Fruit fly (Drosophila melanogaster) whole organism, embryonic: ENCODE data around the gene org-1.

ENCODE experiments used
- Asciz ChIP-seq: fragments of 200-800 bp; sonication (Bioruptor generic); optimal IDR thresholded peaks from 2 replicates; lab custom pipeline; 2017; ENCODE audit warnings: missing biosample characterization, mild to moderate bottlenecking, missing genetic modification characterization, missing genetic modification reagents
- Atf6 ChIP-seq: fragments of 200-800 bp; sonication (Bioruptor generic); IDR thresholded peaks from 2 replicates; pipeline ENCODE4 v1.3.6; 2022; ENCODE audit warnings: missing biosample characterization, missing genetic modification characterization
- Bgb ChIP-seq: fragments of 200-800 bp; sonication (Bioruptor generic); IDR thresholded peaks from 2 replicates; pipeline ENCODE4 v1.3.6; 2022; ENCODE audit warnings: missing biosample characterization, missing genetic modification characterization; ENCODE audit not compliant: partially characterized antibody
- C15 ChIP-seq: fragments of 200-800 bp; sonication (Bioruptor generic); IDR thresholded peaks from 3 replicates; pipeline ENCODE4 v1.3.6; 2022; ENCODE audit warnings: missing biosample characterization, missing genetic modification characterization
- CG10431 ChIP-seq: fragments of 200-800 bp; sonication (Bioruptor generic); optimal IDR thresholded peaks from 3 replicates; lab custom pipeline; 2018; ENCODE audit warnings: missing biosample characterization, mild to moderate bottlenecking, missing genetic modification characterization
- CG10654 ChIP-seq: fragments of 200-800 bp; sonication (Bioruptor generic); optimal IDR thresholded peaks from 2 replicates; lab custom pipeline; 2016; ENCODE audit warnings: missing biosample characterization, missing genetic modification characterization
- CG11456 ChIP-seq: fragments of 200-800 bp; sonication (Bioruptor generic); IDR thresholded peaks from 3 replicates; pipeline ENCODE4 v1.3.6; 2022; ENCODE audit warnings: missing biosample characterization, missing genetic modification characterization
- CG12155 ChIP-seq: fragments of 200-800 bp; sonication (Bioruptor generic); optimal IDR thresholded peaks from 3 replicates; lab custom pipeline; 2016; ENCODE audit warnings: missing biosample characterization, missing genetic modification characterization
- CG13287 ChIP-seq: fragments of 200-800 bp; sonication (Bioruptor generic); IDR thresholded peaks from 2 replicates; pipeline ENCODE4 v1.3.6; 2022; ENCODE audit warnings: missing biosample characterization, missing genetic modification characterization; ENCODE audit not compliant: partially characterized antibody
- CG13296 ChIP-seq: fragments of 200-800 bp; sonication (Bioruptor generic); optimal IDR thresholded peaks from 3 replicates; lab custom pipeline; 2018; ENCODE audit warnings: missing biosample characterization, mild to moderate bottlenecking, missing genetic modification characterization
- CG14710 ChIP-seq: fragments of 200-800 bp; sonication (Bioruptor generic); optimal IDR thresholded peaks from 3 replicates; lab custom pipeline; 2019; ENCODE audit warnings: missing biosample characterization, mild to moderate bottlenecking, missing genetic modification characterization, moderate library complexity
- CG15073 ChIP-seq: fragments of 200-800 bp; sonication (Bioruptor generic); optimal IDR thresholded peaks from 2 replicates; lab custom pipeline; 2016; ENCODE audit warnings: missing biosample characterization, missing genetic modification characterization
- CG16815 ChIP-seq: fragments of 200-800 bp; sonication (Bioruptor generic); optimal IDR thresholded peaks from 3 replicates; lab custom pipeline; 2017; ENCODE audit warnings: missing biosample characterization, mild to moderate bottlenecking, missing genetic modification characterization
- CG17186 ChIP-seq: fragments of 200-800 bp; sonication (Bioruptor generic); optimal IDR thresholded peaks from 3 replicates; lab custom pipeline; 2017; ENCODE audit warnings: missing biosample characterization, missing genetic modification reagents, missing genetic modification characterization
- CG17359 ChIP-seq: fragments of 200-800 bp; sonication (Bioruptor generic); optimal IDR thresholded peaks from 3 replicates; lab custom pipeline; 2018; ENCODE audit warnings: missing biosample characterization, mild to moderate bottlenecking, missing genetic modification characterization, moderate library complexity
- CG18764 ChIP-seq: fragments of 200-800 bp; sonication (Bioruptor generic); optimal IDR thresholded peaks from 3 replicates; lab custom pipeline; 2016; ENCODE audit warnings: missing biosample characterization, missing genetic modification characterization
- CG2129 ChIP-seq: fragments of 200-800 bp; sonication (Bioruptor generic); IDR thresholded peaks from 2 replicates; pipeline ENCODE4 v1.3.6; 2022; ENCODE audit warnings: missing biosample characterization, missing genetic modification characterization; ENCODE audit not compliant: partially characterized antibody
- CG2712 ChIP-seq: fragments of 200-800 bp; optimal IDR thresholded peaks from 3 replicates; lab custom pipeline; 2019; ENCODE audit warnings: missing biosample characterization, mild to moderate bottlenecking, missing genetic modification characterization, moderate library complexity
- CG2875 ChIP-seq: fragments of 200-800 bp; sonication (Bioruptor generic); optimal IDR thresholded peaks from 2 replicates; lab custom pipeline; 2017; ENCODE audit warnings: missing biosample characterization, mild to moderate bottlenecking, missing genetic modification characterization, missing genetic modification reagents
- CG30431 ChIP-seq: fragments of 200-800 bp; sonication (Bioruptor generic); optimal IDR thresholded peaks from 2 replicates; lab custom pipeline; 2017; ENCODE audit warnings: missing biosample characterization, missing genetic modification characterization
- CG3065 ChIP-seq: fragments of 200-800 bp; sonication (Bioruptor generic); optimal IDR thresholded peaks from 2 replicates; lab custom pipeline; 2016; ENCODE audit warnings: missing biosample characterization, missing genetic modification characterization
- CG4328 ChIP-seq: fragments of 200-800 bp; sonication (Bioruptor generic); optimal IDR thresholded peaks from 3 replicates; lab custom pipeline; 2017; ENCODE audit warnings: missing biosample characterization, missing genetic modification reagents, missing genetic modification characterization
- CG4424 ChIP-seq: fragments of 200-800 bp; sonication (Bioruptor generic); optimal IDR thresholded peaks from 3 replicates; lab custom pipeline; 2016; ENCODE audit warnings: missing biosample characterization, missing genetic modification characterization
- CoRest ChIP-seq: fragments of 200-800 bp; sonication (Bioruptor generic); optimal IDR thresholded peaks from 3 replicates; lab custom pipeline; 2018; ENCODE audit warnings: missing biosample characterization, mild to moderate bottlenecking, missing genetic modification characterization, moderate library complexity
- D19A ChIP-seq: fragments of 200-800 bp; optimal IDR thresholded peaks from 3 replicates; lab custom pipeline; 2019; ENCODE audit warnings: missing biosample characterization, mild to moderate bottlenecking, missing genetic modification characterization, moderate library complexity
- Hmx ChIP-seq: fragments of 200-800 bp; sonication (Bioruptor generic); optimal IDR thresholded peaks from 2 replicates; lab custom pipeline; 2016; ENCODE audit warnings: missing biosample characterization, missing genetic modification characterization
- Kr ChIP-seq: fragments of 200-800 bp; sonication (Bioruptor generic); optimal IDR thresholded peaks from 2 replicates; lab custom pipeline; 2017; ENCODE audit warnings: missing biosample characterization, mild to moderate bottlenecking, missing genetic modification characterization
- NC2β ChIP-seq: fragments of 200-800 bp; sonication (Bioruptor generic); optimal IDR thresholded peaks from 2 replicates; lab custom pipeline; 2016; ENCODE audit warnings: missing biosample characterization, missing genetic modification characterization
- Oli ChIP-seq: fragments of 200-800 bp; sonication (Bioruptor generic); optimal IDR thresholded peaks from 2 replicates; lab custom pipeline; 2018; ENCODE audit warnings: missing biosample characterization, mild to moderate bottlenecking, missing genetic modification characterization, moderate library complexity
- Ravus ChIP-seq: fragments of 200-800 bp; sonication (Bioruptor generic); IDR thresholded peaks from 2 replicates; pipeline ENCODE4 v1.3.6; 2022; ENCODE audit warnings: missing biosample characterization, missing genetic modification characterization
- Scr ChIP-seq: fragments of 200-800 bp; sonication (Bioruptor generic); IDR thresholded peaks from 2 replicates; pipeline ENCODE4 v1.3.6; 2022; ENCODE audit warnings: missing biosample characterization, missing genetic modification characterization; ENCODE audit not compliant: partially characterized antibody
- Sry-δ ChIP-seq: fragments of 200-800 bp; sonication (Bioruptor generic); optimal IDR thresholded peaks from 2 replicates; lab custom pipeline; 2016; ENCODE audit warnings: missing biosample characterization, missing genetic modification characterization
- Xbp1 ChIP-seq: fragments of 200-800 bp; sonication (Bioruptor generic); optimal IDR thresholded peaks from 3 replicates; lab custom pipeline; 2016; ENCODE audit warnings: missing biosample characterization, mild to moderate bottlenecking, missing genetic modification characterization
- aop ChIP-seq: fragments of 200-800 bp; sonication (Bioruptor generic); IDR thresholded peaks from 2 replicates; pipeline ENCODE4 v1.3.6; 2022; ENCODE audit warnings: missing biosample characterization, missing genetic modification characterization
- ato ChIP-seq: fragments of 200-800 bp; sonication (Bioruptor generic); IDR thresholded peaks from 2 replicates; pipeline ENCODE4 v1.3.6; 2022; ENCODE audit warnings: missing biosample characterization, missing genetic modification characterization; ENCODE audit not compliant: partially characterized antibody
- bigmax ChIP-seq: fragments of 200-800 bp; sonication (Bioruptor generic); optimal IDR thresholded peaks from 2 replicates; lab custom pipeline; 2018; ENCODE audit warnings: missing biosample characterization, mild to moderate bottlenecking, missing genetic modification characterization
- dm ChIP-seq: fragments of 200-800 bp; sonication (Bioruptor generic); optimal IDR thresholded peaks from 3 replicates; lab custom pipeline; 2016; ENCODE audit warnings: missing biosample characterization, missing genetic modification characterization
- gce ChIP-seq: fragments of 200-800 bp; sonication (Bioruptor generic); IDR thresholded peaks from 3 replicates; pipeline ENCODE4 v1.3.6; 2022; ENCODE audit warnings: missing biosample characterization, missing genetic modification characterization
- nom ChIP-seq: fragments of 200-800 bp; sonication (Bioruptor generic); optimal IDR thresholded peaks from 2 replicates; lab custom pipeline; 2017; ENCODE audit warnings: missing biosample characterization, missing genetic modification characterization, mild to moderate bottlenecking, moderate library complexity, missing genetic modification reagents
- pita ChIP-seq: fragments of 200-800 bp; sonication (Bioruptor generic); optimal IDR thresholded peaks from 2 replicates; lab custom pipeline; 2017; ENCODE audit warnings: missing biosample characterization, mild to moderate bottlenecking, missing genetic modification characterization
- prd ChIP-seq, 3 experiments: fragments of >200 bp in 2 of 3; fragments of 200-800 bp in 1 of 3; sonication (Bioruptor generic) in 1 of 3; optimal IDR thresholded peaks in 2 of 3; IDR thresholded peaks in 1 of 3; 2 replicates in 2 of 3; 3 replicates in 1 of 3; pipeline versions ENCODE4 v1.3.6 to Lab custom; 2017 to 2022; ENCODE audit warnings: missing biosample characterization in 1 of 3, missing genetic modification characterization in 1 of 3
- pros ChIP-seq: fragments of 200-800 bp; sonication (Bioruptor generic); optimal IDR thresholded peaks from 3 replicates; lab custom pipeline; 2019; ENCODE audit warnings: missing biosample characterization, mild to moderate bottlenecking, missing genetic modification characterization, moderate library complexity
- rib ChIP-seq: fragments of 200-800 bp; sonication (Bioruptor generic); IDR thresholded peaks from 2 replicates; pipeline ENCODE4 v1.3.6; 2022; ENCODE audit warnings: missing biosample characterization, missing genetic modification characterization
- shn ChIP-seq: fragments of 200-800 bp; sonication (Bioruptor generic); optimal IDR thresholded peaks from 3 replicates; lab custom pipeline; 2016; ENCODE audit warnings: missing biosample characterization, missing genetic modification characterization
- sob ChIP-seq: fragments of 200-800 bp; sonication (Bioruptor generic); IDR thresholded peaks from 2 replicates; pipeline ENCODE4 v1.3.6; 2022; ENCODE audit warnings: missing biosample characterization, missing genetic modification characterization
- vnd ChIP-seq: fragments of 200-800 bp; sonication (Bioruptor generic); IDR thresholded peaks from 3 replicates; pipeline ENCODE4 v1.3.6; 2022; ENCODE audit warnings: missing biosample characterization, missing genetic modification characterization; ENCODE audit not compliant: partially characterized antibody
- wdn ChIP-seq: fragments of 200-800 bp; sonication (Bioruptor generic); IDR thresholded peaks from 2 replicates; pipeline ENCODE4 v1.3.6; 2022; ENCODE audit warnings: missing biosample characterization, missing genetic modification characterization
- zen2 ChIP-seq: fragments of 200-800 bp; sonication (Bioruptor generic); IDR thresholded peaks from 3 replicates; pipeline ENCODE4 v1.3.6; 2022; ENCODE audit warnings: missing biosample characterization, missing genetic modification characterization; ENCODE audit not compliant: partially characterized antibody
- zfh2 ChIP-seq: fragments of 200-800 bp; sonication (Bioruptor generic); optimal IDR thresholded peaks from 2 replicates; lab custom pipeline; 2016; ENCODE audit warnings: missing biosample characterization, missing genetic modification characterization

org-1 gene

dm6 chrX:8444883-8445572, 9.8 kb downstream of the org-1 start (continued):
- TF ChIP-seq Xbp1 (GFP tag; lab: Kevin White, UChicago) = peak; percentile 35
- TF ChIP-seq wdn (GFP tag; lab: Robert Waterston, UW) = no peak
- TF ChIP-seq Ravus (GFP tag; lab: Robert Waterston, UW) = no peak
- TF ChIP-seq CG13287 (GFP tag; lab: Robert Waterston, UW) = no peak
- peak; percentile 60 for TF ChIP-seq CG17359 (tag; lab: Kevin White, UChicago)
- TF ChIP-seq rib = no peak
- TF ChIP-seq Oli (tag; lab: Kevin White, UChicago) = peak; percentile 63
- TF ChIP-seq vnd = peak; percentile 39; the same call in 2 of the 3 replicates
- no peak for TF ChIP-seq zen2 (GFP tag; lab: Robert Waterston, UW)
- TF ChIP-seq gce = 0 out of 3 replicates have a peak, but pooled peaks have one; percentile 19
- no peak for TF ChIP-seq zfh2
- no peak for TF ChIP-seq CG2875 (GFP tag; lab: Kevin White, UChicago)
- no peak for TF ChIP-seq CG18764 (GFP tag; lab: Kevin White, UChicago)
- peak; percentile 77 for TF ChIP-seq D19A (tag; lab: Kevin White, UChicago)
- TF ChIP-seq Sry-δ (GFP tag; lab: Kevin White, UChicago) = no peak
- TF ChIP-seq CG3065 = no peak
- no peak for TF ChIP-seq sob (GFP tag; lab: Robert Waterston, UW)
- no peak for TF ChIP-seq C15
- TF ChIP-seq CG10654 (GFP tag; lab: Kevin White, UChicago) = no peak
- no peak for TF ChIP-seq CG30431 (GFP tag; lab: Kevin White, UChicago)
- TF ChIP-seq CG16815 (GFP tag; lab: Kevin White, UChicago) = peak; percentile 6
- peak; percentile 77 for TF ChIP-seq CoRest (tag; lab: Kevin White, UChicago)
- no peak for TF ChIP-seq dm
- no peak for TF ChIP-seq CG10431 (GFP tag; lab: Kevin White, UChicago)
- no peak for TF ChIP-seq Hmx
- TF ChIP-seq CG2129 (GFP tag; lab: Robert Waterston, UW) = no peak
- no peak for TF ChIP-seq Scr (GFP tag; lab: Robert Waterston, UW)
- TF ChIP-seq NC2β (GFP tag; lab: Kevin White, UChicago) = no peak
- no peak for TF ChIP-seq pita
- TF ChIP-seq CG4328 (GFP tag; lab: Kevin White, UChicago) = no peak
- TF ChIP-seq Bgb (GFP tag; lab: Robert Waterston, UW) = no peak
- 0 out of 2 replicates have a peak, but pooled peaks have one; percentile 13 for TF ChIP-seq Atf6 (GFP tag; lab: Robert Waterston, UW)
- no peak for TF ChIP-seq CG15073 (GFP tag; lab: Kevin White, UChicago)
- no peak for TF ChIP-seq prd (optimal IDR thresholded peaks at IDR 0.05; lab: Kevin White, UChicago)
- TF ChIP-seq prd (GFP tag; IDR thresholded peaks at IDR 0.05; lab: Robert Waterston, UW) = peak; percentile 66
- no peak for TF ChIP-seq CG17186 (GFP tag; lab: Kevin White, UChicago)
- TF ChIP-seq nom (GFP tag; lab: Kevin White, UChicago) = no peak
- no peak for TF ChIP-seq aop (GFP tag; lab: Robert Waterston, UW)
- no peak for TF ChIP-seq CG13296 (GFP tag; lab: Kevin White, UChicago)
- TF ChIP-seq ato (GFP tag; lab: Robert Waterston, UW) = no peak
- peak; percentile 49 for TF ChIP-seq CG4424
- TF ChIP-seq CG11456 (GFP tag; lab: Robert Waterston, UW) = no peak
- TF ChIP-seq shn (GFP tag; lab: Kevin White, UChicago) = no peak
- no peak for TF ChIP-seq pros (GFP tag; lab: Kevin White, UChicago)
- TF ChIP-seq CG12155 = peak; percentile 2
- TF ChIP-seq bigmax (GFP tag; lab: Kevin White, UChicago) = no peak
- TF ChIP-seq CG14710 (tag; lab: Kevin White, UChicago) = peak; percentile 82
- no peak for TF ChIP-seq Asciz (GFP tag; lab: Kevin White, UChicago)
- no peak for TF ChIP-seq Kr
- TF ChIP-seq CG2712 (tag; lab: Kevin White, UChicago) = peak; percentile 91
